Fruit fly (Drosophila melanogaster) whole organism, embryonic: ENCODE measurements around the gene CG4631.
A peak's percentile ranks its signal among the peaks of the same experiment; 100 is the strongest.

Experiments
- Abd-B ChIP-seq: fragments of 200-800 bp; sonication (Bioruptor generic); optimal IDR thresholded peaks from 2 replicates; lab custom pipeline; 2018; ENCODE audit warnings: missing biosample characterization, mild to moderate bottlenecking, missing genetic modification characterization, moderate library complexity
- Ada2b ChIP-seq: fragments of 200-800 bp; sonication (Bioruptor generic); IDR thresholded peaks from 2 replicates; pipeline ENCODE4 v1.3.6; 2022; ENCODE audit warnings: missing biosample characterization, missing genetic modification characterization
- C15 ChIP-seq: fragments of 200-800 bp; sonication (Bioruptor generic); IDR thresholded peaks from 3 replicates; pipeline ENCODE4 v1.3.6; 2022; ENCODE audit warnings: missing biosample characterization, missing genetic modification characterization
- CG10274 ChIP-seq: fragments of 200-800 bp; sonication (Bioruptor generic); optimal IDR thresholded peaks from 3 replicates; lab custom pipeline; 2017; ENCODE audit warnings: missing biosample characterization, mild to moderate bottlenecking, missing genetic modification characterization
- CG12299 ChIP-seq: fragments of 200-800 bp; sonication (Bioruptor generic); optimal IDR thresholded peaks from 2 replicates; lab custom pipeline; 2018; ENCODE audit warnings: missing biosample characterization, mild to moderate bottlenecking, missing genetic modification characterization
- CG1233 ChIP-seq: fragments of 200-800 bp; sonication (Bioruptor generic); optimal IDR thresholded peaks from 4 replicates; lab custom pipeline; 2018; ENCODE audit warnings: missing biosample characterization, mild to moderate bottlenecking, missing genetic modification characterization
- CG12744 ChIP-seq: fragments of 200-800 bp; sonication (Bioruptor generic); optimal IDR thresholded peaks from 2 replicates; lab custom pipeline; 2016; ENCODE audit warnings: missing biosample characterization, missing genetic modification characterization
- CG12769 ChIP-seq: fragments of 200-800 bp; sonication (Bioruptor generic); optimal IDR thresholded peaks from 2 replicates; lab custom pipeline; 2019; ENCODE audit warnings: missing biosample characterization, mild to moderate bottlenecking, missing genetic modification characterization, moderate library complexity
- CG13123 ChIP-seq: fragments of 200-800 bp; sonication (Bioruptor generic); optimal IDR thresholded peaks from 2 replicates; lab custom pipeline; 2016; ENCODE audit warnings: missing biosample characterization, missing genetic modification characterization
- CG13287 ChIP-seq: fragments of 200-800 bp; sonication (Bioruptor generic); IDR thresholded peaks from 2 replicates; pipeline ENCODE4 v1.3.6; 2022; ENCODE audit warnings: missing biosample characterization, missing genetic modification characterization; ENCODE audit not compliant: partially characterized antibody
- CG15696 ChIP-seq: fragments of 200-800 bp; sonication (Bioruptor generic); optimal IDR thresholded peaks from 2 replicates; lab custom pipeline; 2019; ENCODE audit warnings: missing biosample characterization, mild to moderate bottlenecking, missing genetic modification characterization, moderate library complexity
- CG17361 ChIP-seq: fragments of 200-800 bp; sonication (Bioruptor generic); IDR thresholded peaks from 3 replicates; pipeline ENCODE4 v1.3.6; 2022; ENCODE audit warnings: missing biosample characterization, missing genetic modification characterization
- CG18011 ChIP-seq: fragments of 200-800 bp; sonication (Bioruptor generic); optimal IDR thresholded peaks from 2 replicates; lab custom pipeline; 2017; ENCODE audit warnings: missing biosample characterization, missing genetic modification characterization, mild to moderate bottlenecking, moderate library complexity, missing genotype
- CG2120 ChIP-seq: fragments of 200-800 bp; sonication (Bioruptor generic); optimal IDR thresholded peaks from 3 replicates; lab custom pipeline; 2016; ENCODE audit warnings: missing biosample characterization, missing genetic modification characterization
- CG2129 ChIP-seq: fragments of 200-800 bp; sonication (Bioruptor generic); IDR thresholded peaks from 2 replicates; pipeline ENCODE4 v1.3.6; 2022; ENCODE audit warnings: missing biosample characterization, missing genetic modification characterization; ENCODE audit not compliant: partially characterized antibody
- CG31365 ChIP-seq: fragments of 200-800 bp; sonication (Bioruptor generic); optimal IDR thresholded peaks from 2 replicates; lab custom pipeline; 2018; ENCODE audit warnings: missing biosample characterization, mild to moderate bottlenecking, missing genetic modification characterization
- CG3163 ChIP-seq: fragments of 200-800 bp; sonication (Bioruptor generic); optimal IDR thresholded peaks from 3 replicates; lab custom pipeline; 2016; ENCODE audit warnings: missing biosample characterization, missing genetic modification characterization
- CG4328 ChIP-seq: fragments of 200-800 bp; sonication (Bioruptor generic); optimal IDR thresholded peaks from 3 replicates; lab custom pipeline; 2017; ENCODE audit warnings: missing biosample characterization, missing genetic modification reagents, missing genetic modification characterization
- CG4730 ChIP-seq: fragments of 200-800 bp; sonication (Bioruptor generic); IDR thresholded peaks from 2 replicates; pipeline ENCODE4 v1.3.6; 2022; ENCODE audit warnings: missing biosample characterization, missing genetic modification characterization
- CG4820 ChIP-seq: fragments of 200-800 bp; sonication (Bioruptor generic); optimal IDR thresholded peaks from 3 replicates; lab custom pipeline; 2016; ENCODE audit warnings: missing biosample characterization, missing genetic modification characterization
- CG7556 ChIP-seq: fragments of 200-800 bp; sonication (Bioruptor generic); optimal IDR thresholded peaks from 2 replicates; lab custom pipeline; 2017; ENCODE audit warnings: missing biosample characterization, mild to moderate bottlenecking, missing genetic modification characterization
- CG7745 ChIP-seq: fragments of 200-800 bp; sonication (Bioruptor generic); optimal IDR thresholded peaks from 2 replicates; lab custom pipeline; 2018; ENCODE audit warnings: missing biosample characterization, mild to moderate bottlenecking, missing genetic modification characterization, moderate library complexity
- CG9817 ChIP-seq: fragments of 200-800 bp; sonication (Bioruptor generic); optimal IDR thresholded peaks from 2 replicates; lab custom pipeline; 2018; ENCODE audit warnings: missing biosample characterization, mild to moderate bottlenecking, missing genetic modification characterization, moderate library complexity
- CoRest ChIP-seq: fragments of 200-800 bp; sonication (Bioruptor generic); optimal IDR thresholded peaks from 3 replicates; lab custom pipeline; 2018; ENCODE audit warnings: missing biosample characterization, mild to moderate bottlenecking, missing genetic modification characterization, moderate library complexity
- Dad ChIP-seq: fragments of 200-800 bp; sonication (Bioruptor generic); optimal IDR thresholded peaks from 3 replicates; lab custom pipeline; 2016; ENCODE audit warnings: missing biosample characterization, missing genetic modification characterization
- Drgx ChIP-seq: fragments of 200-800 bp; sonication (Bioruptor generic); IDR thresholded peaks from 2 replicates; pipeline ENCODE4 v1.3.6; 2022; ENCODE audit warnings: missing biosample characterization, missing genetic modification characterization
- ERR ChIP-seq: fragments of 200-800 bp; sonication (Bioruptor generic); optimal IDR thresholded peaks from 2 replicates; lab custom pipeline; 2016; ENCODE audit warnings: missing biosample characterization, missing genetic modification characterization
- Fer3 ChIP-seq: fragments of 200-800 bp; sonication (Bioruptor generic); optimal IDR thresholded peaks from 2 replicates; lab custom pipeline; 2018; ENCODE audit warnings: missing biosample characterization, mild to moderate bottlenecking, missing genetic modification characterization, moderate library complexity
- GATAe ChIP-seq: fragments of 200-800 bp; sonication (Bioruptor generic); conservative IDR thresholded peaks from 2 replicates; pipeline ENCODE4 v1.3.6; 2022; ENCODE audit warnings: missing biosample characterization, missing genetic modification characterization
- H15 ChIP-seq: fragments of 200-800 bp; sonication (Bioruptor generic); IDR thresholded peaks from 3 replicates; pipeline ENCODE4 v1.3.6; 2022; ENCODE audit warnings: missing biosample characterization, missing genetic modification characterization
- HLH4C ChIP-seq: fragments of 200-800 bp; sonication (Bioruptor generic); IDR thresholded peaks from 3 replicates; pipeline ENCODE4 v1.3.6; 2022; ENCODE audit warnings: missing biosample characterization, missing genetic modification characterization; ENCODE audit not compliant: partially characterized antibody
- MBD-R2 ChIP-seq: fragments of 200-800 bp; sonication (Bioruptor generic); IDR thresholded peaks from 2 replicates; pipeline ENCODE4 v1.3.6; 2022; ENCODE audit warnings: missing biosample characterization, missing genetic modification characterization
- MTF-1 ChIP-seq: fragments of 200-800 bp; sonication (Bioruptor generic); optimal IDR thresholded peaks from 2 replicates; lab custom pipeline; 2018; ENCODE audit warnings: missing biosample characterization, mild to moderate bottlenecking, missing genetic modification characterization, borderline replicate concordance
- Meics ChIP-seq: fragments of 200-800 bp; sonication (Bioruptor generic); optimal IDR thresholded peaks from 2 replicates; lab custom pipeline; 2017; ENCODE audit warnings: missing biosample characterization, mild to moderate bottlenecking, missing genetic modification characterization
- NK7.1 ChIP-seq: fragments of 200-800 bp; sonication (Bioruptor generic); optimal IDR thresholded peaks from 3 replicates; lab custom pipeline; 2016; ENCODE audit warnings: missing biosample characterization, missing genetic modification characterization
- Rfx ChIP-seq: fragments of 200-800 bp; sonication (Bioruptor generic); IDR thresholded peaks from 2 replicates; pipeline ENCODE4 v1.3.6; 2022; ENCODE audit warnings: missing biosample characterization, missing genetic modification characterization
- Side ChIP-seq: fragments of 200-800 bp; sonication (Bioruptor generic); optimal IDR thresholded peaks from 2 replicates; lab custom pipeline; 2016; ENCODE audit warnings: missing biosample characterization, missing genetic modification characterization
- Vsx1 ChIP-seq: fragments of 200-800 bp; sonication (Bioruptor generic); optimal IDR thresholded peaks from 2 replicates; lab custom pipeline; 2017; ENCODE audit warnings: missing biosample characterization, mild to moderate bottlenecking, missing genetic modification characterization, missing genetic modification reagents
- Xbp1 ChIP-seq: fragments of 200-800 bp; sonication (Bioruptor generic); optimal IDR thresholded peaks from 3 replicates; lab custom pipeline; 2016; ENCODE audit warnings: missing biosample characterization, mild to moderate bottlenecking, missing genetic modification characterization
- cas ChIP-seq: fragments of 200-800 bp; sonication (Bioruptor generic); IDR thresholded peaks from 2 replicates; pipeline ENCODE4 v1.3.6; 2022; ENCODE audit warnings: missing biosample characterization, missing genetic modification characterization
- dati ChIP-seq: fragments of 200-800 bp; sonication (Bioruptor generic); IDR thresholded peaks from 2 replicates; pipeline ENCODE4 v1.3.6; 2022; ENCODE audit warnings: missing biosample characterization, missing genetic modification characterization
- fd3F ChIP-seq: fragments of 200-800 bp; sonication (Bioruptor generic); optimal IDR thresholded peaks from 2 replicates; lab custom pipeline; 2018; ENCODE audit warnings: missing biosample characterization, mild to moderate bottlenecking, missing genetic modification characterization, moderate library complexity
- grau ChIP-seq: fragments of 200-800 bp; optimal IDR thresholded peaks from 3 replicates; lab custom pipeline; 2019; ENCODE audit warnings: missing biosample characterization, mild to moderate bottlenecking, missing genetic modification characterization, moderate library complexity
- her ChIP-seq: fragments of 200-800 bp; sonication (Bioruptor generic); optimal IDR thresholded peaks from 2 replicates; lab custom pipeline; 2016; ENCODE audit warnings: missing biosample characterization, missing genetic modification characterization
- nom ChIP-seq: fragments of 200-800 bp; sonication (Bioruptor generic); optimal IDR thresholded peaks from 2 replicates; lab custom pipeline; 2017; ENCODE audit warnings: missing biosample characterization, missing genetic modification characterization, mild to moderate bottlenecking, moderate library complexity, missing genetic modification reagents
- repo ChIP-seq: fragments of 200-800 bp; sonication (Bioruptor generic); optimal IDR thresholded peaks from 2 replicates; lab custom pipeline; 2016; ENCODE audit warnings: missing biosample characterization, missing genetic modification characterization
- trem ChIP-seq: fragments of 200-800 bp; optimal IDR thresholded peaks from 3 replicates; lab custom pipeline; 2019; ENCODE audit warnings: missing biosample characterization, mild to moderate bottlenecking, missing genetic modification characterization, moderate library complexity
- twi ChIP-seq: fragments of 200-800 bp; optimal IDR thresholded peaks from 2 replicates; lab custom pipeline; 2019; ENCODE audit warnings: missing biosample characterization, mild to moderate bottlenecking, missing genetic modification characterization, moderate library complexity
- unpg ChIP-seq: fragments of 200-800 bp; sonication (Bioruptor generic); optimal IDR thresholded peaks from 3 replicates; lab custom pipeline; 2018; ENCODE audit warnings: missing biosample characterization, mild to moderate bottlenecking, missing genetic modification characterization, moderate library complexity
- vvl ChIP-seq: fragments of 200-800 bp; sonication (Bioruptor generic); IDR thresholded peaks from 2 replicates; pipeline ENCODE4 v1.3.6; 2022; ENCODE audit warnings: missing biosample characterization, missing genetic modification characterization
- zfh2 ChIP-seq: fragments of 200-800 bp; sonication (Bioruptor generic); optimal IDR thresholded peaks from 2 replicates; lab custom pipeline; 2016; ENCODE audit warnings: missing biosample characterization, missing genetic modification characterization

CG4631 gene

DNA sequence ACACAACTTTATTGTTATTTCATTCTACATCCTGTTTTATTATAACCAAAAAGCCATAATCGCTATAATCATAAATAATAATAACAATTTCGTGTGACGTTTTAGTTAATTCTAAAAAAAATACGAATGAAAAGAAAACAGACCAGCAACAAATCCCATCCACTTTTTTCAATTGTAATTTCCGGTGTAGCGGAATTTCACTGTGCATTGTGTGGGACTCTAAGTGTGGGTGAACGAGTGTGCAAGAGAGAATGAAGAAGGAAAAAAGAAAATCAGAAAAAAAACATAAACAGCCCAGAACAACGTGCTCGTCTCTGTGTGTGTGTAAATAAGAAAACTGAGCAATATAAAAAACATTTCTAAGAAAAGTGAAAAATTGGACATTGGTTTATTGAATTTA lies 4.9 kb upstream of the CG4631 start (continued):
- TF ChIP-seq CG2120 = peak; percentile 16
- TF ChIP-seq cas (GFP tag; lab: Robert Waterston, UW) = no peak
- TF ChIP-seq HLH4C (GFP tag; lab: Robert Waterston, UW) = no peak
- no peak for TF ChIP-seq CoRest
- TF ChIP-seq C15 = no peak
- TF ChIP-seq Xbp1 (GFP tag; lab: Kevin White, UChicago) = no peak
- no peak for TF ChIP-seq Ada2b
- no peak for TF ChIP-seq twi (tag; lab: Kevin White, UChicago)
- TF ChIP-seq CG4730 (GFP tag; lab: Robert Waterston, UW) = no peak
- TF ChIP-seq CG9817 (tag; lab: Kevin White, UChicago) = no peak
- no peak for TF ChIP-seq NK7.1
- TF ChIP-seq ERR (GFP tag; lab: Kevin White, UChicago) = no peak
- TF ChIP-seq CG15696 (tag; lab: Kevin White, UChicago) = peak; percentile 19
- TF ChIP-seq Drgx (GFP tag; lab: Robert Waterston, UW) = peak; percentile 20; the same call in 1 of the 2 replicates
- TF ChIP-seq CG18011 (GFP tag; lab: Kevin White, UChicago) = no peak
- no peak for TF ChIP-seq CG7745 (tag; lab: Kevin White, UChicago)
- peak; percentile 25 for TF ChIP-seq nom (GFP tag; lab: Kevin White, UChicago)
- no peak for TF ChIP-seq zfh2 (GFP tag; lab: Kevin White, UChicago)
- no peak for TF ChIP-seq CG12769 (tag; lab: Kevin White, UChicago)
- no peak for TF ChIP-seq her (GFP tag; lab: Kevin White, UChicago)
- no peak for TF ChIP-seq Dad
- TF ChIP-seq Meics = no peak
- TF ChIP-seq CG10274 (GFP tag; lab: Kevin White, UChicago) = no peak
- TF ChIP-seq MBD-R2 (GFP tag; lab: Robert Waterston, UW) = no peak
- TF ChIP-seq CG3163 (GFP tag; lab: Kevin White, UChicago) = no peak
- TF ChIP-seq CG4328 (GFP tag; lab: Kevin White, UChicago) = no peak
- TF ChIP-seq Abd-B (GFP tag; lab: Kevin White, UChicago) = no peak
- TF ChIP-seq CG7556 = peak; percentile 24
- no peak for TF ChIP-seq MTF-1
- no peak for TF ChIP-seq CG13123 (GFP tag; lab: Kevin White, UChicago)
- TF ChIP-seq dati (GFP tag; lab: Robert Waterston, UW) = no peak
- TF ChIP-seq vvl = no peak
- TF ChIP-seq CG2129 = no peak
- TF ChIP-seq CG12744 = no peak
- no peak for TF ChIP-seq H15 (GFP tag; lab: Robert Waterston, UW)
- no peak for TF ChIP-seq repo
- no peak for TF ChIP-seq GATAe
- TF ChIP-seq Vsx1 = no peak
- TF ChIP-seq unpg (GFP tag; lab: Kevin White, UChicago) = peak; percentile 4
- TF ChIP-seq fd3F (GFP tag; lab: Kevin White, UChicago) = no peak
- peak; percentile 54; the same call in 2 of the 3 replicates for TF ChIP-seq CG17361 (GFP tag; lab: Robert Waterston, UW)
- peak; percentile 94 for TF ChIP-seq grau (tag; lab: Kevin White, UChicago)
- TF ChIP-seq CG31365 (tag; lab: Kevin White, UChicago) = no peak
- TF ChIP-seq CG4820 = no peak
- TF ChIP-seq Fer3 = no peak
- TF ChIP-seq trem (tag; lab: Kevin White, UChicago) = no peak
- TF ChIP-seq CG13287 (GFP tag; lab: Robert Waterston, UW) = no peak
- no peak for TF ChIP-seq CG1233 (GFP tag; lab: Kevin White, UChicago)
- TF ChIP-seq Side (GFP tag; lab: Kevin White, UChicago) = no peak
- 0 out of 2 replicates have a peak, but pooled peaks have one; percentile 29 for TF ChIP-seq Rfx
- TF ChIP-seq CG12299 (tag; lab: Kevin White, UChicago) = no peak
